Worm (Caenorhabditis elegans) whole organism, midembryonic: ENCODE results near the gene Y39H10B.3.

Experiments used
- klf-2 ChIP-seq: fragments of 200-800 bp; sonication (Bioruptor generic); conservative IDR thresholded peaks from 2 replicates; pipeline ENCODE4 v1.3.6; 2022; ENCODE audit warnings: missing genetic modification reagents, missing genetic modification characterization, missing compliant biosample characterization
- med-1 ChIP-seq: sonication (generic microtip); optimal IDR thresholded peaks from 2 replicates; lab custom pipeline; 2017; ENCODE audit warnings: missing genetic modification characterization, mild to moderate bottlenecking, missing compliant biosample characterization, antibody characterized with exemption, missing genetic modification reagents; ENCODE audit not compliant: insufficient read depth
- tab-1 ChIP-seq: fragments of 200-800 bp; sonication (Bioruptor generic); IDR thresholded peaks from 2 replicates; pipeline ENCODE4 v1.3.6; 2022; ENCODE audit warnings: missing genetic modification characterization, missing compliant biosample characterization

ce11 chrV:3686899-3687298 lies 16.3 kb downstream of the Y39H10B.3 start, which contains the start of gene unc-132:
- TF ChIP-seq klf-2 (GFP tag; lab: Robert Waterston, UW) (no peak), tab-1 (GFP tag; lab: Robert Waterston, UW) (no peak), med-1 (GFP tag; lab: Kevin White, UChicago) (no peak)
